Worm (Caenorhabditis elegans) whole organism, midembryonic: ENCODE results near the gene R12A1.3.

ENCODE experiments used
- T22C8.4 ChIP-seq: fragments of 200-800 bp; sonication (Bioruptor generic); IDR thresholded peaks from 2 replicates; pipeline ENCODE4 v1.3.6; 2022; ENCODE audit warnings: missing genetic modification characterization, missing compliant biosample characterization
- cog-1 ChIP-seq: sonication (generic microtip); optimal IDR thresholded peaks from 2 replicates; lab custom pipeline; 2016; ENCODE audit warnings: missing genetic modification characterization, missing compliant biosample characterization
- flt-1 ChIP-seq: fragments of 200-800 bp; sonication (Bioruptor generic); IDR thresholded peaks from 2 replicates; pipeline ENCODE4 v1.3.6; 2022; ENCODE audit warnings: missing genetic modification characterization, missing compliant biosample characterization
- klf-2 ChIP-seq: fragments of 200-800 bp; sonication (Bioruptor generic); conservative IDR thresholded peaks from 2 replicates; pipeline ENCODE4 v1.3.6; 2022; ENCODE audit warnings: missing genetic modification reagents, missing genetic modification characterization, missing compliant biosample characterization
- med-1 ChIP-seq: sonication (generic microtip); optimal IDR thresholded peaks from 2 replicates; lab custom pipeline; 2017; ENCODE audit warnings: missing genetic modification characterization, mild to moderate bottlenecking, missing compliant biosample characterization, antibody characterized with exemption, missing genetic modification reagents; ENCODE audit not compliant: insufficient read depth
- ref-1 ChIP-seq: fragments of 200-800 bp; sonication (Bioruptor generic); conservative IDR thresholded peaks from 2 replicates; pipeline ENCODE4 v1.3.6; 2022; ENCODE audit warnings: missing genetic modification reagents, missing genetic modification characterization, missing compliant biosample characterization
- tab-1 ChIP-seq: fragments of 200-800 bp; sonication (Bioruptor generic); IDR thresholded peaks from 2 replicates; pipeline ENCODE4 v1.3.6; 2022; ENCODE audit warnings: missing genetic modification characterization, missing compliant biosample characterization
- ztf-23 ChIP-seq: fragments of 200-800 bp; sonication (Bioruptor generic); IDR thresholded peaks from 2 replicates; pipeline ENCODE4 v1.3.6; 2022; ENCODE audit warnings: missing genetic modification reagents, missing genetic modification characterization, missing compliant biosample characterization
- ztf-29 ChIP-seq: fragments of 200-800 bp; sonication (Bioruptor generic); IDR thresholded peaks from 2 replicates; pipeline ENCODE4 v1.3.6; 2022; ENCODE audit warnings: missing genetic modification reagents, missing genetic modification characterization, missing compliant biosample characterization

DNA sequence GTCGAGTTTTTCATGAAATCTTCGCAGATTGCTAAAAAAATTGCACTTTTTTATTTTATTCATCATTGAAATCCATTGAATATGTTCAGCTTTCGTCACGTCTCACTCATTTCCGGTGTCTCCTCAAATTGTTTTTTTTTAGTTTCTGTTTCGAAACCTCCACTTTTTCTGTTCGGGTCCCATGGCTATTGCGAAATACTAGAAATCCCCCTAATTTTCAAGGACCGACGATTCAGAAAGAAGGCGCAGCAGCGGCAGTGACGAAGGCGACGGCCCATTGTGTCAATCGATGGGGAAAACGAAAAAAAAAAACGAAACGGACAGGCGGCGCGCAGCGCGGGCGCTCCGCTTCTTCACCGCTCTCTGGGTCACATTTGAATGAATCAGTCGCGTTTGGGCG is 46.4 kb upstream of the R12A1.3 start:
- TF ChIP-seq ztf-23: no peak
- no peak for TF ChIP-seq tab-1 (GFP tag; lab: Robert Waterston, UW)
- TF ChIP-seq klf-2 (GFP tag; lab: Robert Waterston, UW): no peak
- TF ChIP-seq med-1 (GFP tag; lab: Kevin White, UChicago): no peak
- no peak for TF ChIP-seq flt-1 (GFP tag; lab: Robert Waterston, UW)
- TF ChIP-seq ref-1: no peak
- no peak for TF ChIP-seq ztf-29 (GFP tag; lab: Robert Waterston, UW)
- TF ChIP-seq cog-1 (tag; lab: Kevin White, UChicago): no peak
- TF ChIP-seq T22C8.4: no peak
